Worm (Caenorhabditis elegans): Measurements from ENCODE around the gene nhr-171.

DNA sequence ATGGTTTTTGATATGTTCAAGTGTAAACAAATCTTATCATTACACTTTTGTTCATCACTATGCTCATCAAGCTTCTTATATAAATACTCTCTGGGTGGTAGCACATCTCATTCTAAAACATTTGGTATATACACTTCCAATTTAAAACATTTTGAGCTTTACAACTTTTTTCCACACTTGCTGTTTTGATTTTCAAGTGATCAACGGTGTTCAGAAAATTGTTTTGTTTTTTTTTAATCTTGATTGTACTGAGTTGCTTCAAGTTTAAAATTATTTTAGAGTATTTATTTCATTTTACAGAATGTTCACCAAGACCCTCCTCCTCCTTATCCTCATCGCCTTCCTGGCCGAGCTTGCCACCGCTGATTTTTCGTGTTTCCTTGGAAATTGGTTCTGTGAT, 17.3 kb downstream of the nhr-171 start, which contains the start of gene C54F6.5:
- no peak for TF ChIP-seq zag-1 (tag; optimal IDR thresholded peaks at IDR 0.05)
- no peak for TF ChIP-seq fos-1 (tag; optimal IDR thresholded peaks at IDR 0.05)
- TF ChIP-seq alr-1 (tag; optimal IDR thresholded peaks at IDR 0.05) = no peak
- TF ChIP-seq ztf-11 (tag; optimal IDR thresholded peaks at IDR 0.05) = no peak
- TF ChIP-seq ceh-82 (tag; optimal IDR thresholded peaks at IDR 0.05) = no peak
- TF ChIP-seq dmd-4 (tag; optimal IDR thresholded peaks at IDR 0.05) = no peak
- TF ChIP-seq R02D3.7 (tag; optimal IDR thresholded peaks at IDR 0.05) = no peak
